Worm (Caenorhabditis elegans): Measurements from ENCODE around the gene col-33.

- TF ChIP-seq flt-1 (GFP tag; IDR thresholded peaks at IDR 0.05) (no peak), tbx-37 (GFP tag; conservative IDR thresholded peaks at IDR 0.05) (no peak), ceh-36 (tag; optimal IDR thresholded peaks at IDR 0.05) (no peak), ama-1 (optimal IDR thresholded peaks at IDR 0.05) (no peak)
Measured at ce11 chrIV:4243830-4244406, 19.2 kb upstream of the col-33 start.

Data from whole organism, early embryonic.